Worm (Caenorhabditis elegans) whole organism, late embryonic: ENCODE data around the gene C05G5.5.

Experiments
- ama-1 ChIP-seq: fragments of 150-350 bp; optimal IDR thresholded peaks from 2 replicates; lab custom pipeline; 2014
- hlh-8 ChIP-seq: sonication (generic microtip); optimal IDR thresholded peaks from 2 replicates; lab custom pipeline; 2016; ENCODE audit warnings: missing genotype, missing genetic modification characterization, missing compliant biosample characterization

DNA sequence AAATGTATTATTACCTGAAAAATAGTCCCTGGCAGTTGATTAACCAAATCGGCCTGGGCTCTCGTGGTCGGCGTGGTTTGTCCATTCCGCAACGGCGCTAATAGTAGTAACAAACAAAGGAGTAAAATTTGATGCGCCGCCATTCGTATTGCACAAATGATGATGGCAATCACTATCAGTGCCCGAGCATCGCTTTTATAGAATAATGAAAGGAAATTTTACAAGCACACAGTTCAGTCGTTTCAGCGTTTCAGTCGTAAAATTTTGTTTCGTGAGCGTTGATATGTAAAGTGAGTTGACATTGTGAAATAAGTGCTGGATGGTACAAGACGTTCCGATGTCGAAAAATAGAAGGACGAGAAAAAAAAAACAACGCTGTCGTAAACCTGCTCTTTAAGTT lies 10.8 kb upstream of the C05G5.5 start, which contains the start of gene Y16B4A.2:
- TF ChIP-seq hlh-8: no peak
- TF ChIP-seq ama-1 (lab: Kevin White, UChicago): no peak
